Worm (Caenorhabditis elegans) whole organism, mixed stage, embryonic: Measurements from ENCODE around the gene abcf-1.

Source experiments
- blmp-1 ChIP-seq: fragments of 150-350 bp; optimal IDR thresholded peaks from 2 replicates; lab custom pipeline; 2014; ENCODE audit warnings: missing biosample characterization, missing genetic modification characterization
- hlh-1 ChIP-seq: fragments of 150-350 bp; optimal IDR thresholded peaks from 2 replicates; lab custom pipeline; 2014; ENCODE audit warnings: missing biosample characterization, missing genetic modification reagents, missing genetic modification characterization
- lsy-2 ChIP-seq: fragments of 150-350 bp; optimal IDR thresholded peaks from 2 replicates; lab custom pipeline; 2014; ENCODE audit warnings: missing biosample characterization, missing genetic modification characterization
- mab-5 ChIP-seq: fragments of 150-350 bp; optimal IDR thresholded peaks from 2 replicates; lab custom pipeline; 2014; ENCODE audit warnings: missing biosample characterization, missing genetic modification characterization
- nhr-237 ChIP-seq: fragments of 150-350 bp; optimal IDR thresholded peaks from 2 replicates; lab custom pipeline; 2014; ENCODE audit warnings: missing biosample characterization, missing genetic modification characterization
- nhr-76 ChIP-seq: sonication (generic microtip); optimal IDR thresholded peaks from 2 replicates; lab custom pipeline; 2017; ENCODE audit warnings: missing biosample characterization, missing genetic modification characterization
- pha-4 ChIP-seq: fragments of 150-350 bp; optimal IDR thresholded peaks from 2 replicates; lab custom pipeline; 2018; ENCODE audit warnings: missing biosample characterization, missing genetic modification reagents, missing genetic modification characterization
- snpc-4 ChIP-seq: fragments of 150-350 bp; optimal IDR thresholded peaks from 2 replicates; lab custom pipeline; 2014; ENCODE audit warnings: missing biosample characterization, missing genetic modification characterization
- sptf-1 ChIP-seq: sonication (generic microtip); optimal IDR thresholded peaks from 2 replicates; lab custom pipeline; 2017; ENCODE audit warnings: mild to moderate bottlenecking, missing genetic modification characterization, moderate library complexity, missing compliant biosample characterization
- unc-62 ChIP-seq: fragments of 150-350 bp; optimal IDR thresholded peaks from 2 replicates; lab custom pipeline; 2014; ENCODE audit warnings: missing biosample characterization, missing genetic modification reagents, missing genetic modification characterization
- ztf-11 ChIP-seq: fragments of 150-350 bp; optimal IDR thresholded peaks from 2 replicates; lab custom pipeline; 2014; ENCODE audit warnings: missing biosample characterization, missing genetic modification characterization

ce11 chrV:12752407-12752806, 10.8 kb downstream of the abcf-1 start, which contains the start of gene C15C8.8:
- no peak for TF ChIP-seq lsy-2 (tag; lab: Kevin White, UChicago)
- TF ChIP-seq unc-62 (GFP tag; lab: Kevin White, UChicago): no peak
- TF ChIP-seq pha-4 (tag; lab: Kevin White, UChicago): no peak
- no peak for TF ChIP-seq ztf-11
- no peak for TF ChIP-seq hlh-1 (tag; lab: Kevin White, UChicago)
- no peak for TF ChIP-seq nhr-76 (tag; lab: Kevin White, UChicago)
- no peak for TF ChIP-seq snpc-4 (tag; lab: Kevin White, UChicago)
- TF ChIP-seq mab-5 (tag; lab: Kevin White, UChicago): no peak
- TF ChIP-seq sptf-1: no peak
- TF ChIP-seq blmp-1 (tag; lab: Kevin White, UChicago): no peak
- no peak for TF ChIP-seq nhr-237 (tag; lab: Kevin White, UChicago)
